Worm (Caenorhabditis elegans) whole organism, mixed stage, embryonic: ENCODE results near the gene cal-8.

Source experiments
- M03D4.4 ChIP-seq: sonication (generic microtip); optimal IDR thresholded peaks from 2 replicates; lab custom pipeline; 2017; ENCODE audit warnings: mild to moderate bottlenecking, missing genetic modification characterization, missing compliant biosample characterization
- bed-3 ChIP-seq: fragments of 200-800 bp; sonication (Bioruptor generic); optimal IDR thresholded peaks from 3 replicates; lab custom pipeline; 2018; ENCODE audit warnings: mild to moderate bottlenecking, missing genetic modification characterization, moderate library complexity, missing compliant biosample characterization
- blmp-1 ChIP-seq: fragments of 150-350 bp; optimal IDR thresholded peaks from 2 replicates; lab custom pipeline; 2014; ENCODE audit warnings: missing biosample characterization, missing genetic modification characterization
- ceh-39 ChIP-seq: fragments of 150-350 bp; optimal IDR thresholded peaks from 2 replicates; lab custom pipeline; 2014; ENCODE audit warnings: missing biosample characterization, missing genetic modification characterization
- ceh-43 ChIP-seq: fragments of 200-800 bp; sonication (Bioruptor generic); optimal IDR thresholded peaks from 2 replicates; lab custom pipeline; 2018; ENCODE audit warnings: mild to moderate bottlenecking, missing genetic modification characterization, moderate library complexity, missing compliant biosample characterization
- ceh-83 ChIP-seq: fragments of 200-800 bp; sonication (Bioruptor generic); optimal IDR thresholded peaks from 2 replicates; lab custom pipeline; 2018; ENCODE audit warnings: mild to moderate bottlenecking, missing genetic modification characterization, missing compliant biosample characterization
- ces-1 ChIP-seq: fragments of 150-350 bp; optimal IDR thresholded peaks from 2 replicates; lab custom pipeline; 2014; ENCODE audit warnings: missing biosample characterization, missing genetic modification reagents, missing genetic modification characterization
- drap-1 ChIP-seq: fragments of 200-800 bp; sonication (Bioruptor generic); optimal IDR thresholded peaks from 3 replicates; lab custom pipeline; 2018; ENCODE audit warnings: mild to moderate bottlenecking, missing genetic modification characterization, missing compliant biosample characterization
- elt-1 ChIP-seq: sonication (generic microtip); optimal IDR thresholded peaks from 2 replicates; lab custom pipeline; 2017; ENCODE audit warnings: missing genetic modification characterization, mild to moderate bottlenecking, missing compliant biosample characterization, antibody characterized with exemption, moderate library complexity, borderline replicate concordance; ENCODE audit not compliant: insufficient read depth
- elt-3 ChIP-seq: fragments of 150-350 bp; optimal IDR thresholded peaks from 2 replicates; lab custom pipeline; 2014; ENCODE audit warnings: missing biosample characterization, missing genetic modification characterization
- flh-1 ChIP-seq: fragments of 200-800 bp; sonication (Bioruptor generic); optimal IDR thresholded peaks from 2 replicates; lab custom pipeline; 2018; ENCODE audit warnings: mild to moderate bottlenecking, missing genetic modification characterization, moderate library complexity, missing compliant biosample characterization
- ham-2 ChIP-seq: fragments of 200-800 bp; sonication (Bioruptor generic); optimal IDR thresholded peaks from 2 replicates; lab custom pipeline; 2018; ENCODE audit warnings: mild to moderate bottlenecking, missing genetic modification characterization, missing compliant biosample characterization
- hlh-1 ChIP-seq: fragments of 150-350 bp; optimal IDR thresholded peaks from 2 replicates; lab custom pipeline; 2014; ENCODE audit warnings: missing biosample characterization, missing genetic modification reagents, missing genetic modification characterization
- lin-13 ChIP-seq: fragments of 150-350 bp; optimal IDR thresholded peaks from 2 replicates; lab custom pipeline; 2014; ENCODE audit warnings: missing biosample characterization, missing genetic modification characterization
- lin-32 ChIP-seq: fragments of 200-800 bp; sonication (Bioruptor generic); optimal IDR thresholded peaks from 2 replicates; lab custom pipeline; 2018; ENCODE audit warnings: mild to moderate bottlenecking, missing genetic modification characterization, missing compliant biosample characterization
- lsy-2 ChIP-seq: fragments of 150-350 bp; optimal IDR thresholded peaks from 2 replicates; lab custom pipeline; 2014; ENCODE audit warnings: missing biosample characterization, missing genetic modification characterization
- mab-5 ChIP-seq: fragments of 150-350 bp; optimal IDR thresholded peaks from 2 replicates; lab custom pipeline; 2014; ENCODE audit warnings: missing biosample characterization, missing genetic modification characterization
- mep-1 ChIP-seq: fragments of 150-350 bp; optimal IDR thresholded peaks from 2 replicates; lab custom pipeline; 2017; ENCODE audit warnings: missing biosample characterization, missing genetic modification reagents, missing genetic modification characterization, inconsistent platforms
- mls-2 ChIP-seq: sonication (generic microtip); optimal IDR thresholded peaks from 2 replicates; lab custom pipeline; 2016; ENCODE audit warnings: mild to moderate bottlenecking, missing genetic modification characterization, moderate library complexity, missing compliant biosample characterization
- nhr-12 ChIP-seq: fragments of 150-350 bp; optimal IDR thresholded peaks from 2 replicates; lab custom pipeline; 2014; ENCODE audit warnings: missing biosample characterization, missing genetic modification characterization
- nhr-2 ChIP-seq: fragments of 150-350 bp; optimal IDR thresholded peaks from 2 replicates; lab custom pipeline; 2014; ENCODE audit warnings: missing biosample characterization, missing genetic modification characterization
- nhr-237 ChIP-seq: fragments of 150-350 bp; optimal IDR thresholded peaks from 2 replicates; lab custom pipeline; 2014; ENCODE audit warnings: missing biosample characterization, missing genetic modification characterization
- nhr-76 ChIP-seq: sonication (generic microtip); optimal IDR thresholded peaks from 2 replicates; lab custom pipeline; 2017; ENCODE audit warnings: missing biosample characterization, missing genetic modification characterization
- pha-4 ChIP-seq: fragments of 150-350 bp; optimal IDR thresholded peaks from 2 replicates; lab custom pipeline; 2018; ENCODE audit warnings: missing biosample characterization, missing genetic modification reagents, missing genetic modification characterization
- sem-2 ChIP-seq: fragments of 200-800 bp; sonication (Bioruptor generic); optimal IDR thresholded peaks from 2 replicates; lab custom pipeline; 2018; ENCODE audit warnings: mild to moderate bottlenecking, missing genetic modification characterization, missing compliant biosample characterization
- snpc-4 ChIP-seq: fragments of 150-350 bp; optimal IDR thresholded peaks from 2 replicates; lab custom pipeline; 2014; ENCODE audit warnings: missing biosample characterization, missing genetic modification characterization
- sptf-1 ChIP-seq: sonication (generic microtip); optimal IDR thresholded peaks from 2 replicates; lab custom pipeline; 2017; ENCODE audit warnings: mild to moderate bottlenecking, missing genetic modification characterization, moderate library complexity, missing compliant biosample characterization
- tbx-8 ChIP-seq: fragments of 200-800 bp; sonication (Bioruptor generic); optimal IDR thresholded peaks from 2 replicates; lab custom pipeline; 2018; ENCODE audit warnings: mild to moderate bottlenecking, missing genetic modification characterization, moderate library complexity, missing compliant biosample characterization
- unc-39 ChIP-seq: fragments of 150-350 bp; optimal IDR thresholded peaks from 2 replicates; lab custom pipeline; 2014; ENCODE audit warnings: missing biosample characterization, missing genetic modification characterization
- unc-62 ChIP-seq: fragments of 150-350 bp; optimal IDR thresholded peaks from 2 replicates; lab custom pipeline; 2014; ENCODE audit warnings: missing biosample characterization, missing genetic modification reagents, missing genetic modification characterization
- zip-8 ChIP-seq: fragments of 150-350 bp; optimal IDR thresholded peaks from 2 replicates; lab custom pipeline; 2014; ENCODE audit warnings: missing biosample characterization, missing genetic modification characterization
- ztf-11 ChIP-seq: fragments of 150-350 bp; optimal IDR thresholded peaks from 2 replicates; lab custom pipeline; 2014; ENCODE audit warnings: missing biosample characterization, missing genetic modification characterization

cal-8 gene

DNA sequence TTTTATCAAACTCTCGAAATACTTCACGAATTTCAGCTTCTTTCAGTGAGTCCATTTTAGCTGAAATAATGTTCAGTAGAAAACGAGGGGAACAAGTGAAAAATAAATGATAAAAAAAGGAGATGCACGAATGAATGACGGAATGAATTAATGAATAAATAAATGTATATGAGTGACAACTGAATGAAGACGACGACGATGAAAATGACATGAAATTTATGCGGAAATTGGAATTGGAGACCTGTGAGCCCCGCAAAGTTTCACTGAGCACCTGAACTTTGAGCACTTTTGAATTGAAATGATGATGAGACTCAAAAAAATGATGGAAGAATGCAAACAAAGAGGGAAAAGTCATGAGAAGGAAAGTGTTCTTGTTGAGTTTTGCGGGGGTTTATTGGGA lies at the start of gene cal-8:
TSS of gene cal-8 (minus strand) at position 60 of the 400 bp plus-strand sequence.
- no peak for TF ChIP-seq M03D4.4 (tag; lab: Kevin White, UChicago)
- TF ChIP-seq nhr-76 (tag; lab: Kevin White, UChicago), result no peak
- no peak for TF ChIP-seq ztf-11 (tag; lab: Kevin White, UChicago)
- TF ChIP-seq blmp-1, result no peak
- no peak for TF ChIP-seq unc-62 (GFP tag; lab: Kevin White, UChicago)
- TF ChIP-seq nhr-237 (tag; lab: Kevin White, UChicago), result no peak
- TF ChIP-seq elt-1 (tag; lab: Kevin White, UChicago), result no peak
- TF ChIP-seq ceh-39 (tag; lab: Kevin White, UChicago), result no peak
- no peak for TF ChIP-seq lin-32 (GFP tag; lab: Kevin White, UChicago)
- TF ChIP-seq ham-2 (GFP tag; lab: Kevin White, UChicago), result no peak
- TF ChIP-seq mls-2, result no peak
- no peak for TF ChIP-seq bed-3 (GFP tag; lab: Kevin White, UChicago)
- TF ChIP-seq lin-13 (tag; lab: Kevin White, UChicago), result no peak
- no peak for TF ChIP-seq mep-1 (tag; lab: Kevin White, UChicago)

DNA sequence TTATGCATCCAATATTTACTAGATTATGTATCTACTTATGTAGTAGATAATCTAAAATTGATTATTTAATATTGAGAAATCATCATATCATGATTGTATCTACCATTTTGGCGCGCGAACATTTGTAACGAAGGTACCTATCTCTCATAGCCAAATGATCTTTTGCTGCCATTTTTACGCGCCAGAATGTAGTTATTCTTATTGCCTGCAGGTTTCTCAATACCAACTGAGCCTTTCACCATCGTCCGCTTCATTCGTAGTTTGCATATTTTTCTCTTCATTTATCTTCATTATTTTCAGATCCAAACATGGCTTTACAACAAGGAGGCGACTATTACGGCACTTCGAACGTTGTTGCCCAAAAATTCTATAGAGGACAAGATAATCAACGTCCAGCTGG lies 46.0 kb upstream of the cal-8 start, which contains the start of gene ZK177.1:
TSS of gene ZK177.1 (plus strand) at position 301 of the 400 bp plus-strand sequence.
- no peak for TF ChIP-seq sem-2 (GFP tag; lab: Kevin White, UChicago)
- TF ChIP-seq, all 35 proteins: peak for 0

DNA sequence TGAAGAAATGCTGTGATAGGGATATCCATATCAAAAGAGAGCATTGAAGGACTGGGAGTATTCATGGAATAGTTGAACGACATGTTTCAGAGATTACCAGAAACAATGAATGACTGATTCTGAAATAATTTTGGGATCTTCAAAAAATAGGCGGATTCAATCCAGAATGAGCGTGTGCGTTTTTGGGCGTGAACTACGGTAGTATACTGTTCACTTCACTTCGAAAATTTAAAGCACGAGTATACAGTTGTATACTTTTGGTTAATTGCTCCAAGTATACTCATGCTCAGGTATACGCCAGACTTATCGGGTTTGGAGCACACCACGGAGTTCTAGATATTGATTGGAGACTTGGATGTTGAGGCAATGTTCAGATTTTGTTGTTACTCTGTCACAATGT lies 43.5 kb upstream of the cal-8 start, which contains the start of gene tbx-35:
TSS of gene tbx-35 (minus strand) at position 101 of the 400 bp plus-strand sequence.
- TF ChIP-seq elt-1 (tag; lab: Kevin White, UChicago) (no peak), ceh-83 (GFP tag; lab: Kevin White, UChicago) (no peak), ceh-39 (tag; lab: Kevin White, UChicago) (no peak), lsy-2 (no peak), ces-1 (no peak), nhr-237 (tag; lab: Kevin White, UChicago) (no peak), zip-8 (tag; lab: Kevin White, UChicago) (no peak), snpc-4 (tag; lab: Kevin White, UChicago) (no peak), nhr-12 (tag; lab: Kevin White, UChicago) (no peak), ztf-11 (tag; lab: Kevin White, UChicago) (no peak), M03D4.4 (tag; lab: Kevin White, UChicago) (no peak), pha-4 (no peak), mep-1 (tag; lab: Kevin White, UChicago) (no peak)
- TF ChIP-seq, all 35 proteins: peak for 0

DNA sequence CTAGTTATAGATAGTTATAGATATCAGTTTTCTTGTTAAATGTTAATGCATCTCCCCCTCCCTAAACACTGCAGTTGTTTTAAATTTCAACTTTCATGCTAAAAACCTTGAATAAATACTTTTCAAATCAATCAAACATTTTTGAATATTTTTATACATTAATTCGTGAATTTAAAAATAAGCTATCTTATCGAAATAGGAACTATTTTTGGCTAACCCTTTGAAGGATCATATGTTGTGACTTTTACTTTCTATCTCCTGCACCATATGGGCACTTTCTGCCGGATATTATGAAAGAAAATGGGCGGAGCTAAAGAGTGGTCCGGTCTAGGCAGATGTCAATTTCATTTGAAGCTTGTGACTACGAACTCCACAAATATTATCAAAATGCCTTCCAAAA lies 40.8 kb upstream of the cal-8 start, which contains the start of gene ZK177.11:
TSS of gene ZK177.11 (plus strand) at position 301 of the 400 bp plus-strand sequence.
- no peak for TF ChIP-seq zip-8 (tag; lab: Kevin White, UChicago)
- no peak for TF ChIP-seq unc-39 (tag; lab: Kevin White, UChicago)
- no peak for TF ChIP-seq ceh-39 (tag; lab: Kevin White, UChicago)
- TF ChIP-seq sem-2 (GFP tag; lab: Kevin White, UChicago), result no peak
- no peak for TF ChIP-seq nhr-2 (tag; lab: Kevin White, UChicago)
- TF ChIP-seq drap-1 (GFP tag; lab: Kevin White, UChicago), result no peak
- TF ChIP-seq tbx-8, result no peak
- no peak for TF ChIP-seq sptf-1
- TF ChIP-seq nhr-76 (tag; lab: Kevin White, UChicago), result no peak
- no peak for TF ChIP-seq lin-13 (tag; lab: Kevin White, UChicago)
- TF ChIP-seq ceh-43 (GFP tag; lab: Kevin White, UChicago), result no peak
- no peak for TF ChIP-seq hlh-1 (tag; lab: Kevin White, UChicago)
- TF ChIP-seq mls-2, result no peak
- TF ChIP-seq pha-4, result no peak
- no peak for TF ChIP-seq nhr-12 (tag; lab: Kevin White, UChicago)

DNA sequence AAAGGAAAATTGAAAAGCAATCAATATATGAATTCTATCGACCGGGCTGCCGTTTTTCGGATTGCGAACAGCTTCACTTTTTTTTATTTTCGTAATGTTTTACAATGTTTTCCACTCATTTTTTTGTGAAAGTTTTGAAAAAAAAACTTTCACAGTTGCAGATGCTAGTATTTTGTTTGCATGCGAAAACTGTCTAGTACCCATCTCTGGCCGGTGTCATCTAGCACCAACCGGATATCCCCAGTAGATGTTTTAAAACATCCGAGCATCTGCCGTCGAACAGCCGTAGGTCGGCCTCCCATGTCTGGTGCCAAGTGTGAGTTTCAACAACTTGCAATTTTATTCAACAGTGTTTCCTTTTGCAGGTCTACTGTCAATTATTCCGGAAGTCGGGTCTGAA lies 39.6 kb upstream of the cal-8 start, which contains the start of gene ZK177.12:
TSS of gene ZK177.12 (plus strand) at position 301 of the 400 bp plus-strand sequence.
- no peak for TF ChIP-seq mab-5 (tag; lab: Kevin White, UChicago)
- TF ChIP-seq hlh-1 (tag; lab: Kevin White, UChicago), result no peak
- TF ChIP-seq mls-2, result no peak
- TF ChIP-seq drap-1 (GFP tag; lab: Kevin White, UChicago), result no peak
- no peak for TF ChIP-seq blmp-1
- TF ChIP-seq unc-62 (GFP tag; lab: Kevin White, UChicago), result no peak
- no peak for TF ChIP-seq nhr-12 (tag; lab: Kevin White, UChicago)
- no peak for TF ChIP-seq elt-3 (tag; lab: Kevin White, UChicago)
- TF ChIP-seq tbx-8, result no peak
- TF ChIP-seq ceh-83 (GFP tag; lab: Kevin White, UChicago), result no peak
- TF ChIP-seq nhr-237 (tag; lab: Kevin White, UChicago), result no peak
- TF ChIP-seq snpc-4 (tag; lab: Kevin White, UChicago), result no peak
- no peak for TF ChIP-seq nhr-2 (tag; lab: Kevin White, UChicago)
- TF ChIP-seq ham-2 (GFP tag; lab: Kevin White, UChicago), result no peak
- TF ChIP-seq zip-8 (tag; lab: Kevin White, UChicago), result no peak
- no peak for TF ChIP-seq lin-32 (GFP tag; lab: Kevin White, UChicago)
- no peak for TF ChIP-seq flh-1 (GFP tag; lab: Kevin White, UChicago)
- TF ChIP-seq mep-1 (tag; lab: Kevin White, UChicago), result no peak
